Fruit fly (Drosophila melanogaster): Measurements from ENCODE around the gene cic.

- TF ChIP-seq EcR (GFP tag; optimal IDR thresholded peaks at IDR 0.05) = no peak
- no peak for TF ChIP-seq CG8478 (optimal IDR thresholded peaks at IDR 0.05)
- no peak for TF ChIP-seq psq (optimal IDR thresholded peaks at IDR 0.05)
- TF ChIP-seq Dll (optimal IDR thresholded peaks at IDR 0.05) = no peak
Measured at dm6 chr3R:20288069-20288468, 35.5 kb downstream of the cic start.
